Fruit fly (Drosophila melanogaster) whole organism, embryonic: Measurements from ENCODE around the gene CG15880.

Experiments
- Asciz ChIP-seq: fragments of 200-800 bp; sonication (Bioruptor generic); optimal IDR thresholded peaks from 2 replicates; lab custom pipeline; 2017; ENCODE audit warnings: missing biosample characterization, mild to moderate bottlenecking, missing genetic modification characterization, missing genetic modification reagents
- BtbVII ChIP-seq: fragments of 200-800 bp; sonication (Bioruptor generic); optimal IDR thresholded peaks from 3 replicates; lab custom pipeline; 2017; ENCODE audit warnings: missing biosample characterization, mild to moderate bottlenecking, missing genetic modification characterization
- CG10147 ChIP-seq: fragments of 200-800 bp; sonication (Bioruptor generic); optimal IDR thresholded peaks from 2 replicates; lab custom pipeline; 2019; ENCODE audit warnings: missing biosample characterization, mild to moderate bottlenecking, missing genetic modification characterization, moderate library complexity
- CG11723 ChIP-seq: fragments of 200-800 bp; sonication (Bioruptor generic); optimal IDR thresholded peaks from 2 replicates; lab custom pipeline; 2017; ENCODE audit warnings: missing biosample characterization, mild to moderate bottlenecking, missing genetic modification characterization
- CG1233 ChIP-seq: fragments of 200-800 bp; sonication (Bioruptor generic); optimal IDR thresholded peaks from 4 replicates; lab custom pipeline; 2018; ENCODE audit warnings: missing biosample characterization, mild to moderate bottlenecking, missing genetic modification characterization
- CG12391 ChIP-seq: fragments of 200-800 bp; sonication (Bioruptor generic); optimal IDR thresholded peaks from 3 replicates; lab custom pipeline; 2018; ENCODE audit warnings: missing biosample characterization, mild to moderate bottlenecking, missing genetic modification characterization, moderate library complexity
- CG12942 ChIP-seq: fragments of 200-800 bp; sonication (Bioruptor generic); optimal IDR thresholded peaks from 3 replicates; lab custom pipeline; 2016; ENCODE audit warnings: missing biosample characterization, missing genetic modification characterization
- CG17829 ChIP-seq: fragments of 200-800 bp; optimal IDR thresholded peaks from 2 replicates; lab custom pipeline; 2019; ENCODE audit warnings: missing biosample characterization, mild to moderate bottlenecking, missing genetic modification characterization, moderate library complexity
- CG18011 ChIP-seq: fragments of 200-800 bp; sonication (Bioruptor generic); optimal IDR thresholded peaks from 2 replicates; lab custom pipeline; 2017; ENCODE audit warnings: missing biosample characterization, missing genetic modification characterization, mild to moderate bottlenecking, moderate library complexity, missing genotype
- CG18262 ChIP-seq: fragments of 200-800 bp; optimal IDR thresholded peaks from 3 replicates; lab custom pipeline; 2019; ENCODE audit warnings: missing biosample characterization, mild to moderate bottlenecking, missing genetic modification characterization, moderate library complexity
- CG18619 ChIP-seq: fragments of 200-800 bp; sonication (Bioruptor generic); optimal IDR thresholded peaks from 3 replicates; lab custom pipeline; 2017; ENCODE audit warnings: missing biosample characterization, mild to moderate bottlenecking, missing genetic modification characterization
- CG2875 ChIP-seq: fragments of 200-800 bp; sonication (Bioruptor generic); optimal IDR thresholded peaks from 2 replicates; lab custom pipeline; 2017; ENCODE audit warnings: missing biosample characterization, mild to moderate bottlenecking, missing genetic modification characterization, missing genetic modification reagents
- CG30403 ChIP-seq: fragments of 200-800 bp; sonication (Bioruptor generic); optimal IDR thresholded peaks from 3 replicates; lab custom pipeline; 2016; ENCODE audit warnings: missing biosample characterization, missing genetic modification characterization
- CG3065 ChIP-seq: fragments of 200-800 bp; sonication (Bioruptor generic); optimal IDR thresholded peaks from 2 replicates; lab custom pipeline; 2016; ENCODE audit warnings: missing biosample characterization, missing genetic modification characterization
- CG32767 ChIP-seq: fragments of 200-800 bp; sonication (Bioruptor generic); IDR thresholded peaks from 2 replicates; pipeline ENCODE4 v1.3.6; 2022; ENCODE audit warnings: missing biosample characterization, missing genetic modification characterization
- CG3838 ChIP-seq: fragments of 200-800 bp; sonication (Bioruptor generic); optimal IDR thresholded peaks from 3 replicates; lab custom pipeline; 2016; ENCODE audit warnings: missing biosample characterization, missing genetic modification characterization
- CG3847 ChIP-seq: fragments of 200-800 bp; sonication (Bioruptor generic); IDR thresholded peaks from 2 replicates; pipeline ENCODE4 v1.3.6; 2022; ENCODE audit warnings: missing biosample characterization, missing genetic modification characterization
- CG43689 ChIP-seq: fragments of 200-800 bp; sonication (Bioruptor generic); IDR thresholded peaks from 2 replicates; pipeline ENCODE4 v1.3.6; 2022; ENCODE audit warnings: missing biosample characterization, missing genetic modification characterization
- CG4707 ChIP-seq: fragments of 200-800 bp; sonication (Bioruptor generic); optimal IDR thresholded peaks from 2 replicates; lab custom pipeline; 2018; ENCODE audit warnings: missing biosample characterization, mild to moderate bottlenecking, missing genetic modification characterization, moderate library complexity
- CG5953 ChIP-seq: fragments of 200-800 bp; sonication (Bioruptor generic); IDR thresholded peaks from 2 replicates; pipeline ENCODE4 v1.3.6; 2022; ENCODE audit warnings: missing biosample characterization, missing genetic modification characterization
- CG6272 ChIP-seq: fragments of 200-800 bp; sonication (Bioruptor generic); IDR thresholded peaks from 2 replicates; pipeline ENCODE4 v1.3.6; 2022; ENCODE audit warnings: missing biosample characterization, missing genetic modification characterization
- CG6689 ChIP-seq: fragments of 200-800 bp; sonication (Bioruptor generic); IDR thresholded peaks from 2 replicates; pipeline ENCODE4 v1.3.6; 2022; ENCODE audit warnings: missing biosample characterization, missing genetic modification characterization
- Camta ChIP-seq: fragments of 200-800 bp; sonication (Bioruptor generic); optimal IDR thresholded peaks from 2 replicates; lab custom pipeline; 2016; ENCODE audit warnings: missing biosample characterization, missing genetic modification characterization
- CoRest ChIP-seq: fragments of 200-800 bp; sonication (Bioruptor generic); optimal IDR thresholded peaks from 3 replicates; lab custom pipeline; 2018; ENCODE audit warnings: missing biosample characterization, mild to moderate bottlenecking, missing genetic modification characterization, moderate library complexity
- D19A ChIP-seq: fragments of 200-800 bp; optimal IDR thresholded peaks from 3 replicates; lab custom pipeline; 2019; ENCODE audit warnings: missing biosample characterization, mild to moderate bottlenecking, missing genetic modification characterization, moderate library complexity
- Hey ChIP-seq: fragments of 200-800 bp; sonication (Bioruptor generic); optimal IDR thresholded peaks from 3 replicates; lab custom pipeline; 2018; ENCODE audit warnings: missing biosample characterization, mild to moderate bottlenecking, missing genetic modification characterization
- NFAT ChIP-seq: fragments of 200-800 bp; sonication (Bioruptor generic); IDR thresholded peaks from 2 replicates; pipeline ENCODE4 v1.3.6; 2022; ENCODE audit warnings: missing biosample characterization, missing genetic modification characterization
- Nf-YB ChIP-seq: fragments of 200-800 bp; sonication (Bioruptor generic); optimal IDR thresholded peaks from 3 replicates; lab custom pipeline; 2019; ENCODE audit warnings: missing biosample characterization, mild to moderate bottlenecking, missing genetic modification characterization, moderate library complexity
- PHDP ChIP-seq: fragments of 200-800 bp; sonication (Bioruptor generic); optimal IDR thresholded peaks from 3 replicates; lab custom pipeline; 2018; ENCODE audit warnings: missing biosample characterization, mild to moderate bottlenecking, missing genetic modification characterization, moderate library complexity
- Poxn ChIP-seq: fragments of 200-800 bp; sonication (Bioruptor generic); IDR thresholded peaks from 2 replicates; pipeline ENCODE4 v1.3.6; 2022; ENCODE audit warnings: missing biosample characterization, missing genetic modification characterization
- Ptx1 ChIP-seq: fragments of 200-800 bp; sonication (Bioruptor generic); IDR thresholded peaks from 2 replicates; pipeline ENCODE4 v1.3.6; 2022; ENCODE audit warnings: missing biosample characterization, missing genetic modification characterization
- Tbp ChIP-seq: fragments of >200 bp; optimal IDR thresholded peaks from 2 replicates; lab custom pipeline; 2018; ENCODE audit warnings: missing biosample characterization, missing genetic modification characterization
- Usf ChIP-seq: fragments of 200-800 bp; sonication (Bioruptor generic); optimal IDR thresholded peaks from 2 replicates; lab custom pipeline; 2017; ENCODE audit warnings: missing genotype, missing biosample characterization, missing genetic modification characterization
- crp ChIP-seq, 2 experiments: fragments of 200-800 bp; sonication (Bioruptor generic); optimal IDR thresholded peaks; 2 replicates in 1 of 2; 3 replicates in 1 of 2; lab custom pipeline; 2017; ENCODE audit warnings: missing biosample characterization in 2 of 2, missing genetic modification characterization in 2 of 2, mild to moderate bottlenecking in 1 of 2, moderate library complexity in 1 of 2
- dan ChIP-seq: fragments of 200-800 bp; sonication (Bioruptor generic); IDR thresholded peaks from 2 replicates; pipeline ENCODE4 v1.3.6; 2022; ENCODE audit warnings: missing biosample characterization, missing genetic modification characterization
- en ChIP-seq: fragments of 200-800 bp; sonication (Bioruptor generic); optimal IDR thresholded peaks from 2 replicates; lab custom pipeline; 2016; ENCODE audit warnings: missing biosample characterization, missing genetic modification characterization
- ewg ChIP-seq: fragments of 200-800 bp; sonication (Bioruptor generic); optimal IDR thresholded peaks from 3 replicates; lab custom pipeline; 2017; ENCODE audit warnings: mild to moderate bottlenecking, missing biosample characterization, missing genetic modification reagents, missing genetic modification characterization
- gro ChIP-seq: fragments of 200-800 bp; sonication (Bioruptor generic); optimal IDR thresholded peaks from 2 replicates; lab custom pipeline; 2016; ENCODE audit warnings: missing biosample characterization, missing genetic modification characterization
- lola ChIP-seq, 3 experiments: fragments of >200 bp in 2 of 3; fragments of 200-800 bp in 1 of 3; sonication (Bioruptor generic) in 1 of 3; optimal IDR thresholded peaks; 2 replicates each; lab custom pipeline; 2017 to 2019; ENCODE audit warnings: missing biosample characterization in 3 of 3, missing genetic modification characterization in 3 of 3, mild to moderate bottlenecking in 1 of 3, moderate library complexity in 1 of 3
- pan ChIP-seq, 4 experiments: fragments of >200 bp in 3 of 4; fragments of 200-800 bp in 1 of 4; sonication (Bioruptor generic) in 1 of 4; optimal IDR thresholded peaks in 3 of 4; IDR thresholded peaks in 1 of 4; 2 replicates each; pipeline versions ENCODE4 v1.3.6 to Lab custom; 2017 to 2022; ENCODE audit warnings: missing biosample characterization in 2 of 4, missing genetic modification characterization in 2 of 4, mixed read lengths in 1 of 4
- prd ChIP-seq, 3 experiments: fragments of >200 bp in 2 of 3; fragments of 200-800 bp in 1 of 3; sonication (Bioruptor generic) in 1 of 3; optimal IDR thresholded peaks in 2 of 3; IDR thresholded peaks in 1 of 3; 2 replicates in 2 of 3; 3 replicates in 1 of 3; pipeline versions ENCODE4 v1.3.6 to Lab custom; 2017 to 2022; ENCODE audit warnings: missing biosample characterization in 1 of 3, missing genetic modification characterization in 1 of 3
- ranshi ChIP-seq: fragments of 200-800 bp; sonication (Bioruptor generic); IDR thresholded peaks from 2 replicates; pipeline ENCODE4 v1.3.6; 2022; ENCODE audit warnings: missing biosample characterization, missing genetic modification characterization
- rib ChIP-seq: fragments of 200-800 bp; sonication (Bioruptor generic); IDR thresholded peaks from 2 replicates; pipeline ENCODE4 v1.3.6; 2022; ENCODE audit warnings: missing biosample characterization, missing genetic modification characterization
- run ChIP-seq: fragments of 200-800 bp; sonication (Bioruptor generic); optimal IDR thresholded peaks from 3 replicates; lab custom pipeline; 2018; ENCODE audit warnings: missing biosample characterization, mild to moderate bottlenecking, missing genetic modification characterization
- shn ChIP-seq: fragments of 200-800 bp; sonication (Bioruptor generic); optimal IDR thresholded peaks from 3 replicates; lab custom pipeline; 2016; ENCODE audit warnings: missing biosample characterization, missing genetic modification characterization
- sob ChIP-seq: fragments of 200-800 bp; sonication (Bioruptor generic); IDR thresholded peaks from 2 replicates; pipeline ENCODE4 v1.3.6; 2022; ENCODE audit warnings: missing biosample characterization, missing genetic modification characterization
- unpg ChIP-seq: fragments of 200-800 bp; sonication (Bioruptor generic); optimal IDR thresholded peaks from 3 replicates; lab custom pipeline; 2018; ENCODE audit warnings: missing biosample characterization, mild to moderate bottlenecking, missing genetic modification characterization, moderate library complexity

The CG15880 gene

DNA sequence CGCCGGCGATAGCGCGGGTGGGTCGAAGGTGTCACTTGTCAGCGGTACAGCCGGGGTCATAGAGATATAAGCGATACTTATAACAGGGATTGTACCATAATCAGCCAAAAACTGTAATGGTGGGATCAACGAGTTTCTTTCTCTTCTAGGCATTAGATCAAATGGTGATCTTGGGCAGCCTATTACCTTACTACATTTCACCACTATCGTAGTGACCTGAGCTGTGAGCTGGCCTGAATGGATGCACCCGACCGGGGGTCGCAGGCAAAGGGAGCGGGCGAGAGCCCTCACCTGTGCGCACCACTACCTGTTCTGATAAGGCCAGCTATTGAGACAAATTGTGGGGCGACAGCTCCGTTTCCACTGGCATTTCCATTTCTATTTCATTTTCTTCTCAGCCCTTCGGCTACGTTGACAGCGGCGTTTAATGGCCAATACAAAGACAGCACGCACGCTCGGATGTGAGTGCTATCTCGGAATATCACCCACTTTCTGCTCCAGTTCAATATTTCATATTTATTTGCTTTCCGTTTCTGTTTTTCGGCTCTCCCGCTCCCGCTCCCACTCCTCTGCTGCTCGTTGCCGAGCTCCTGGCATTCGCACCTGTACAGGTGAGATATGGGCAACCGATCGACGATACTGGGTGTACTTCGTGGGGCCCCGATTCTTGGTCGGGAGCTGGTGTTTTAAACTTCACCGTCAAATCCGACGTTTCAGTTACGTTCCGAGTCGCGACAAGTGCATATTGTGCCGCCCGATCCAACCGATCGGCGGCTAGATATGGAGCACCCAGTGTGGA is 39.1 kb upstream of the CG15880 start (continued):
- peak in 1 of 3 experiments; percentile 75 for TF ChIP-seq lola (GFP tag; optimal IDR thresholded peaks at IDR 0.05; lab: Kevin White, UChicago)
- peak; percentile 60 for TF ChIP-seq CG1233
- TF ChIP-seq prd (optimal IDR thresholded peaks at IDR 0.05; lab: Kevin White, UChicago): no peak
- TF ChIP-seq prd (GFP tag; IDR thresholded peaks at IDR 0.05; lab: Robert Waterston, UW): peak; percentile 89
- TF ChIP-seq rib (GFP tag; lab: Robert Waterston, UW): peak; percentile 27; the same call in 1 of the 2 replicates
- peak; percentile 77 for TF ChIP-seq CG12391 (tag; lab: Kevin White, UChicago)
- peak; percentile 29 for TF ChIP-seq CG10147 (GFP tag; lab: Kevin White, UChicago)
- peak; percentile 47 for TF ChIP-seq CG12942
- peak; percentile 68 for TF ChIP-seq D19A
- peak; percentile 31 for TF ChIP-seq Usf
- TF ChIP-seq PHDP (tag; lab: Kevin White, UChicago): peak; percentile 53
- peak; percentile 83 for TF ChIP-seq CG18262 (tag; lab: Kevin White, UChicago)
- no peak for TF ChIP-seq NFAT
- peak; percentile 56 for TF ChIP-seq Nf-YB
- TF ChIP-seq CG11723 (GFP tag; lab: Kevin White, UChicago): peak; percentile 50
- peak; percentile 88 for TF ChIP-seq CG6689 (GFP tag; lab: Robert Waterston, UW)
- peak; percentile 73 for TF ChIP-seq CG5953 (GFP tag; lab: Robert Waterston, UW)
- no peak for TF ChIP-seq dan
- TF ChIP-seq CG3065: peak; percentile 34
- TF ChIP-seq Camta (GFP tag; lab: Kevin White, UChicago): no peak
- TF ChIP-seq CoRest (tag; lab: Kevin White, UChicago): peak; percentile 76
- peak; percentile 47 for TF ChIP-seq shn
- TF ChIP-seq Tbp (GFP tag; lab: Kevin White, UChicago): no peak
- peak; percentile 83 for TF ChIP-seq CG2875 (GFP tag; lab: Kevin White, UChicago)
- TF ChIP-seq CG43689 (GFP tag; lab: Robert Waterston, UW): peak; percentile 53; the same call in 1 of the 2 replicates
- no peak for TF ChIP-seq run (tag; lab: Kevin White, UChicago)
- TF ChIP-seq CG4707: peak; percentile 64
- TF ChIP-seq CG18011 (GFP tag; lab: Kevin White, UChicago): no peak
- peak; percentile 77 for TF ChIP-seq CG17829 (tag; lab: Kevin White, UChicago)
- no peak for TF ChIP-seq pan (optimal IDR thresholded peaks at IDR 0.05; lab: Kevin White, UChicago)
- TF ChIP-seq pan (GFP tag; optimal IDR thresholded peaks at IDR 0.05 in 1 of 2, IDR thresholded peaks at IDR 0.05 in 1 of 2): peak in 1 of 2 experiments; percentile 84
- peak; percentile 60 for TF ChIP-seq CG3847 (GFP tag; lab: Robert Waterston, UW)
- peak; percentile 80 for TF ChIP-seq unpg (GFP tag; lab: Kevin White, UChicago)
- TF ChIP-seq gro: no peak
- peak; percentile 78 for TF ChIP-seq CG6272 (GFP tag; lab: Robert Waterston, UW)
- TF ChIP-seq BtbVII (GFP tag; lab: Kevin White, UChicago): peak; percentile 10
- TF ChIP-seq CG3838 (GFP tag; lab: Kevin White, UChicago): no peak
- peak; percentile 82 for TF ChIP-seq Ptx1
- peak; percentile 72 for TF ChIP-seq CG30403 (GFP tag; lab: Kevin White, UChicago)
- TF ChIP-seq crp (GFP tag; optimal IDR thresholded peaks at IDR 0.05; lab: Kevin White, UChicago): peak in 1 of 2 experiments; percentile 23
- TF ChIP-seq ewg (GFP tag; lab: Kevin White, UChicago): peak; percentile 77
- peak; percentile 80 for TF ChIP-seq Asciz (GFP tag; lab: Kevin White, UChicago)
- TF ChIP-seq ranshi (GFP tag; lab: Robert Waterston, UW): peak; percentile 84
- TF ChIP-seq CG32767 (GFP tag; lab: Robert Waterston, UW): peak; percentile 72
- TF ChIP-seq Hey (tag; lab: Kevin White, UChicago): no peak
- no peak for TF ChIP-seq en
- peak; percentile 68 for TF ChIP-seq CG18619 (GFP tag; lab: Kevin White, UChicago)
- no peak for TF ChIP-seq Poxn (GFP tag; lab: Robert Waterston, UW)
- peak; percentile 68; the same call in 1 of the 2 replicates for TF ChIP-seq sob (GFP tag; lab: Robert Waterston, UW)
